Worm (Caenorhabditis elegans) whole organism, mixed stage, embryonic: ENCODE data around the gene hpr-9.
A peak's percentile ranks its signal among the peaks of the same experiment; 100 is the strongest.

Experiments used
- M03D4.4 ChIP-seq: sonication (generic microtip); optimal IDR thresholded peaks from 2 replicates; lab custom pipeline; 2017; ENCODE audit warnings: mild to moderate bottlenecking, missing genetic modification characterization, missing compliant biosample characterization
- bed-3 ChIP-seq: fragments of 200-800 bp; sonication (Bioruptor generic); optimal IDR thresholded peaks from 3 replicates; lab custom pipeline; 2018; ENCODE audit warnings: mild to moderate bottlenecking, missing genetic modification characterization, moderate library complexity, missing compliant biosample characterization
- blmp-1 ChIP-seq: fragments of 150-350 bp; optimal IDR thresholded peaks from 2 replicates; lab custom pipeline; 2014; ENCODE audit warnings: missing biosample characterization, missing genetic modification characterization
- ceh-39 ChIP-seq: fragments of 150-350 bp; optimal IDR thresholded peaks from 2 replicates; lab custom pipeline; 2014; ENCODE audit warnings: missing biosample characterization, missing genetic modification characterization
- ceh-43 ChIP-seq: fragments of 200-800 bp; sonication (Bioruptor generic); optimal IDR thresholded peaks from 2 replicates; lab custom pipeline; 2018; ENCODE audit warnings: mild to moderate bottlenecking, missing genetic modification characterization, moderate library complexity, missing compliant biosample characterization
- ceh-83 ChIP-seq: fragments of 200-800 bp; sonication (Bioruptor generic); optimal IDR thresholded peaks from 2 replicates; lab custom pipeline; 2018; ENCODE audit warnings: mild to moderate bottlenecking, missing genetic modification characterization, missing compliant biosample characterization
- ces-1 ChIP-seq: fragments of 150-350 bp; optimal IDR thresholded peaks from 2 replicates; lab custom pipeline; 2014; ENCODE audit warnings: missing biosample characterization, missing genetic modification reagents, missing genetic modification characterization
- cnd-1 ChIP-seq: fragments of 200-800 bp; sonication (Bioruptor generic); optimal IDR thresholded peaks from 2 replicates; lab custom pipeline; 2018; ENCODE audit warnings: mild to moderate bottlenecking, missing genetic modification characterization, missing compliant biosample characterization
- drap-1 ChIP-seq: fragments of 200-800 bp; sonication (Bioruptor generic); optimal IDR thresholded peaks from 3 replicates; lab custom pipeline; 2018; ENCODE audit warnings: mild to moderate bottlenecking, missing genetic modification characterization, missing compliant biosample characterization
- elt-1 ChIP-seq: sonication (generic microtip); optimal IDR thresholded peaks from 2 replicates; lab custom pipeline; 2017; ENCODE audit warnings: missing genetic modification characterization, mild to moderate bottlenecking, missing compliant biosample characterization, antibody characterized with exemption, moderate library complexity, borderline replicate concordance; ENCODE audit not compliant: insufficient read depth
- flh-1 ChIP-seq: fragments of 200-800 bp; sonication (Bioruptor generic); optimal IDR thresholded peaks from 2 replicates; lab custom pipeline; 2018; ENCODE audit warnings: mild to moderate bottlenecking, missing genetic modification characterization, moderate library complexity, missing compliant biosample characterization
- ham-2 ChIP-seq: fragments of 200-800 bp; sonication (Bioruptor generic); optimal IDR thresholded peaks from 2 replicates; lab custom pipeline; 2018; ENCODE audit warnings: mild to moderate bottlenecking, missing genetic modification characterization, missing compliant biosample characterization
- hlh-1 ChIP-seq: fragments of 150-350 bp; optimal IDR thresholded peaks from 2 replicates; lab custom pipeline; 2014; ENCODE audit warnings: missing biosample characterization, missing genetic modification reagents, missing genetic modification characterization
- lin-13 ChIP-seq: fragments of 150-350 bp; optimal IDR thresholded peaks from 2 replicates; lab custom pipeline; 2014; ENCODE audit warnings: missing biosample characterization, missing genetic modification characterization
- lin-32 ChIP-seq: fragments of 200-800 bp; sonication (Bioruptor generic); optimal IDR thresholded peaks from 2 replicates; lab custom pipeline; 2018; ENCODE audit warnings: mild to moderate bottlenecking, missing genetic modification characterization, missing compliant biosample characterization
- lsy-2 ChIP-seq: fragments of 150-350 bp; optimal IDR thresholded peaks from 2 replicates; lab custom pipeline; 2014; ENCODE audit warnings: missing biosample characterization, missing genetic modification characterization
- mab-5 ChIP-seq: fragments of 150-350 bp; optimal IDR thresholded peaks from 2 replicates; lab custom pipeline; 2014; ENCODE audit warnings: missing biosample characterization, missing genetic modification characterization
- mep-1 ChIP-seq: fragments of 150-350 bp; optimal IDR thresholded peaks from 2 replicates; lab custom pipeline; 2017; ENCODE audit warnings: missing biosample characterization, missing genetic modification reagents, missing genetic modification characterization, inconsistent platforms
- mls-2 ChIP-seq: sonication (generic microtip); optimal IDR thresholded peaks from 2 replicates; lab custom pipeline; 2016; ENCODE audit warnings: mild to moderate bottlenecking, missing genetic modification characterization, moderate library complexity, missing compliant biosample characterization
- nhr-12 ChIP-seq: fragments of 150-350 bp; optimal IDR thresholded peaks from 2 replicates; lab custom pipeline; 2014; ENCODE audit warnings: missing biosample characterization, missing genetic modification characterization
- nhr-237 ChIP-seq: fragments of 150-350 bp; optimal IDR thresholded peaks from 2 replicates; lab custom pipeline; 2014; ENCODE audit warnings: missing biosample characterization, missing genetic modification characterization
- nhr-28 ChIP-seq: fragments of 150-350 bp; optimal IDR thresholded peaks from 2 replicates; lab custom pipeline; 2014; ENCODE audit warnings: missing biosample characterization, missing genetic modification characterization
- nhr-76 ChIP-seq: sonication (generic microtip); optimal IDR thresholded peaks from 2 replicates; lab custom pipeline; 2017; ENCODE audit warnings: missing biosample characterization, missing genetic modification characterization
- pha-4 ChIP-seq: fragments of 150-350 bp; optimal IDR thresholded peaks from 2 replicates; lab custom pipeline; 2018; ENCODE audit warnings: missing biosample characterization, missing genetic modification reagents, missing genetic modification characterization
- sem-2 ChIP-seq: fragments of 200-800 bp; sonication (Bioruptor generic); optimal IDR thresholded peaks from 2 replicates; lab custom pipeline; 2018; ENCODE audit warnings: mild to moderate bottlenecking, missing genetic modification characterization, missing compliant biosample characterization
- snpc-4 ChIP-seq: fragments of 150-350 bp; optimal IDR thresholded peaks from 2 replicates; lab custom pipeline; 2014; ENCODE audit warnings: missing biosample characterization, missing genetic modification characterization
- sptf-1 ChIP-seq: sonication (generic microtip); optimal IDR thresholded peaks from 2 replicates; lab custom pipeline; 2017; ENCODE audit warnings: mild to moderate bottlenecking, missing genetic modification characterization, moderate library complexity, missing compliant biosample characterization
- tbx-8 ChIP-seq: fragments of 200-800 bp; sonication (Bioruptor generic); optimal IDR thresholded peaks from 2 replicates; lab custom pipeline; 2018; ENCODE audit warnings: mild to moderate bottlenecking, missing genetic modification characterization, moderate library complexity, missing compliant biosample characterization
- unc-120 ChIP-seq: sonication (generic microtip); optimal IDR thresholded peaks from 2 replicates; lab custom pipeline; 2017; ENCODE audit warnings: missing genetic modification characterization, missing compliant biosample characterization; ENCODE audit not compliant: poor library complexity, severe bottlenecking
- unc-39 ChIP-seq: fragments of 150-350 bp; optimal IDR thresholded peaks from 2 replicates; lab custom pipeline; 2014; ENCODE audit warnings: missing biosample characterization, missing genetic modification characterization
- unc-62 ChIP-seq: fragments of 150-350 bp; optimal IDR thresholded peaks from 2 replicates; lab custom pipeline; 2014; ENCODE audit warnings: missing biosample characterization, missing genetic modification reagents, missing genetic modification characterization
- zip-8 ChIP-seq: fragments of 150-350 bp; optimal IDR thresholded peaks from 2 replicates; lab custom pipeline; 2014; ENCODE audit warnings: missing biosample characterization, missing genetic modification characterization
- ztf-11 ChIP-seq: fragments of 150-350 bp; optimal IDR thresholded peaks from 2 replicates; lab custom pipeline; 2014; ENCODE audit warnings: missing biosample characterization, missing genetic modification characterization

Gene hpr-9

ce11 chrIII:10586243-10586642 lies 35.1 kb upstream of the hpr-9 start, which contains the start of gene Y45F3A.5:
TSS of gene Y45F3A.5 (minus strand) at chrIII:10586343.
- TF ChIP-seq ham-2 (GFP tag; lab: Kevin White, UChicago) (no peak), flh-1 (GFP tag; lab: Kevin White, UChicago) (no peak), nhr-76 (tag; lab: Kevin White, UChicago) (no peak), drap-1 (no peak), lsy-2 (tag; lab: Kevin White, UChicago) (no peak), elt-1 (tag; lab: Kevin White, UChicago) (no peak), lin-13 (tag; lab: Kevin White, UChicago) (no peak), nhr-237 (tag; lab: Kevin White, UChicago) (no peak)
- TF ChIP-seq, all 35 proteins: peak for 0

ce11 chrIII:10592074-10592473 lies 29.3 kb upstream of the hpr-9 start:
- TF ChIP-seq ceh-83 (peak; percentile 7), ham-2 (GFP tag; lab: Kevin White, UChicago) (no peak)
- TF ChIP-seq, all 35 proteins: peak for 1

- TF ChIP-seq mab-5 (tag; lab: Kevin White, UChicago) (no peak), sem-2 (GFP tag; lab: Kevin White, UChicago) (no peak), ceh-83 (no peak), blmp-1 (tag; lab: Kevin White, UChicago) (no peak), ces-1 (no peak), nhr-12 (no peak)
- TF ChIP-seq, all 35 proteins: peak for 0
Observed at ce11 chrIII:10592729-10593128, 28.6 kb upstream of the hpr-9 start, which contains the start of gene Y45F3A.8. TSS of gene Y45F3A.8 (minus strand) at chrIII:10592829.

ce11 chrIII:10595066-10595465 lies 26.3 kb upstream of the hpr-9 start, which contains the start of gene Y45F3A.9:
TSS of gene Y45F3A.9 (minus strand) at chrIII:10595166.
- TF ChIP-seq M03D4.4 (tag; lab: Kevin White, UChicago), result no peak
- no peak for TF ChIP-seq lsy-2 (tag; lab: Kevin White, UChicago)
- no peak for TF ChIP-seq mls-2 (tag; lab: Kevin White, UChicago)
- no peak for TF ChIP-seq ces-1
- TF ChIP-seq unc-62 (GFP tag; lab: Kevin White, UChicago), result no peak
- no peak for TF ChIP-seq flh-1 (GFP tag; lab: Kevin White, UChicago)
- no peak for TF ChIP-seq nhr-28
- TF ChIP-seq lin-32, result no peak
- TF ChIP-seq unc-39 (tag; lab: Kevin White, UChicago), result no peak
- TF ChIP-seq ceh-43 (GFP tag; lab: Kevin White, UChicago), result no peak
- TF ChIP-seq ceh-39, result no peak
- TF ChIP-seq elt-1 (tag; lab: Kevin White, UChicago), result no peak
- no peak for TF ChIP-seq unc-120 (tag; lab: Kevin White, UChicago)
- no peak for TF ChIP-seq bed-3 (GFP tag; lab: Kevin White, UChicago)
- no peak for TF ChIP-seq sptf-1

ce11 chrIII:10596387-10596786 lies 25.0 kb upstream of the hpr-9 start, which contains the start of gene Y39A1A.3:
TSS of gene Y39A1A.3 (minus strand) at chrIII:10596487.
- TF ChIP-seq lsy-2 (tag; lab: Kevin White, UChicago) (no peak), cnd-1 (tag; lab: Kevin White, UChicago) (no peak), snpc-4 (tag; lab: Kevin White, UChicago) (no peak), flh-1 (GFP tag; lab: Kevin White, UChicago) (no peak), drap-1 (no peak), ces-1 (no peak), elt-1 (tag; lab: Kevin White, UChicago) (no peak), mep-1 (tag; lab: Kevin White, UChicago) (no peak), hlh-1 (tag; lab: Kevin White, UChicago) (no peak), ceh-83 (no peak), nhr-28 (no peak), nhr-237 (tag; lab: Kevin White, UChicago) (no peak), unc-120 (tag; lab: Kevin White, UChicago) (no peak), pha-4 (tag; lab: Kevin White, UChicago) (no peak), zip-8 (tag; lab: Kevin White, UChicago) (no peak), tbx-8 (GFP tag; lab: Kevin White, UChicago) (no peak), sem-2 (GFP tag; lab: Kevin White, UChicago) (no peak), unc-62 (GFP tag; lab: Kevin White, UChicago) (no peak), ztf-11 (tag; lab: Kevin White, UChicago) (no peak)
